Worm (Caenorhabditis elegans) whole organism, L4/young adult: Measurements from ENCODE around the gene C53A5.16.

Experiments used
- W03F9.2 ChIP-seq: fragments of 150-350 bp; optimal IDR thresholded peaks from 2 replicates; lab custom pipeline; 2014; ENCODE audit warnings: missing biosample characterization, missing genetic modification characterization
- dao-5 ChIP-seq: sonication (generic microtip); optimal IDR thresholded peaks from 2 replicates; lab custom pipeline; 2016; ENCODE audit warnings: missing genotype, missing genetic modification characterization, moderate library complexity, missing compliant biosample characterization
- him-1 ChIP-seq: sonication (generic microtip); optimal IDR thresholded peaks from 2 replicates; lab custom pipeline; 2016; ENCODE audit warnings: missing genotype, missing genetic modification reagents, missing genetic modification characterization, missing compliant biosample characterization

The C53A5.16 gene

DNA sequence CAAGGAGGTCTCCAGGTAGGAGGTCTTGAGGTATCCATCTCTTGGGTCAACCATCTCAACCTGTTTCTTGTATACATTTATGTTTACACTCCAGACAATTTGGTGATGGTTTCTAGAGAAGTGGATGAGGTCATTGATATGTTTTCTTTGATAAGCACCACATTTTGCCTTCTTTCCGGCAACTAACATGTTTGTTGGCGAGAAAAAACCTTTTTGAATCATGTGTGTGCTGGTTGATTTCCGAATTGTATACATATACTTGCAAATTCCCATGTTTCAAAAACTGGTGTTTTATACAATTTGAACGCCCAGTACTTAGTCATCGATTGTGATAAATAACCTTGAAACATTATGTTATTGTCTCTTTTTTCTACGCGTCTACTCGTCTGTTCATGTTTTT is 18.3 kb downstream of the C53A5.16 start:
- TF ChIP-seq him-1 (no peak), W03F9.2 (tag; lab: Kevin White, UChicago) (no peak), dao-5 (tag; lab: Kevin White, UChicago) (no peak)

DNA sequence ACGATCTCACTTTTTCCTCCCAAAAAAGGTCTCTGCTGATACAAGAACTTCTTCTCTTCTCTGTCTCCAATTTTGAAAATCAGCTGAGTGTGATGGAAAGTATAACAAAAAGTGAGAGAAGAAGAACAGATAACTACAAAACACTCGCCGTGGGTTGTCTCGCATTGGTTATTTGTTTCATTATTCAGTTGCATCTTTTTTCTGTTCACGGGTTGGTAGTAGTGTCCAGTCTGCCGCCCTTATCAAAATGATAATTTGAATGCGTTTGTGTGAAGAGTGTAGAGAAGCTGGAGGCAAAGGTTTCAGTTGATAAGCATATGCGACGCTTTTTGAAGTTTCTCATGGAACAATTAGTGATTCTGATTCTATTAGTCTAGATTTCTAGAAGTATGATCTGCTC is 19.3 kb downstream of the C53A5.16 start:
- no peak for TF ChIP-seq W03F9.2 (tag; lab: Kevin White, UChicago)
- TF ChIP-seq him-1: no peak
- TF ChIP-seq dao-5 (tag; lab: Kevin White, UChicago): no peak

DNA sequence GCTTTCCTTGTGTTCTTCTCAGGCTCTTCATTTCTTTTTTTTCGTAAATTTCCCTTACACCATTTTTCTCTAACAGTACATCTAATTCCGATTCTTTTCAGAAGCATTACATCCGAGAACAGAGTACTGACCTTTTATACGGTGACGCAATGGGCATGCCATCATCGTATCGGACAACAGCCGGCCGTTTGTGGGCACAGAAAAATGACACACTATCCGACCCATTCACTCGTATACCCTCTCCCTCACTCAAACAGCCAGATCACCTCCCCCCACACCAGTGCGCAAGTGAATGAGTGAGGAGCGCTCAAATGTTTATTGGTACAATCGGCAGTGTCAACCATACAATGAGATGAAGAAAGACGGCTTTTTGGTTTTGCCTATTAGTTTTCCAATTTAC is 21.3 kb downstream of the C53A5.16 start, which contains the start of gene R02D5.24:
Gene R02D5.24 (plus strand): TSS at position 205 of the 400 bp plus-strand sequence.
- TF ChIP-seq W03F9.2 (tag; lab: Kevin White, UChicago): no peak
- TF ChIP-seq dao-5 (tag; lab: Kevin White, UChicago): no peak
- no peak for TF ChIP-seq him-1

DNA sequence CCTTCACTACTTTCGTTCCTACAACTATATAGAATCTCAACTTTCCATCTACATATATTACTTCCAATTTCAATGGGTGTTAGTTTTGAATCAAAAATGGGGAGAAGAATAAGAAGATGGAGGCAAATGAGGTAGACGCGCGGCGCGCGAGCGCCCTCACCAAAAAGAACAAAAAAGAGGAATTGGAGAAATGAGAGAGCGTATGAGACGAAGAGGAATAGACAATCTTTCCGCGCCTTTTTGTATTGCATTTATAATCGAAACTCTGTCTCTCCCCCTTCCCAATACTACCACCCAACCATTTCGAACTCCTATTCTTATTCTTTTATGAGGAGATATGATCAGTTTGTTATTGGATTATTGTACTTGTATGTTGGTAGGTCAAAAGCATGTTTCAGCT is 21.9 kb downstream of the C53A5.16 start:
- TF ChIP-seq W03F9.2 (tag; lab: Kevin White, UChicago) (no peak), him-1 (no peak), dao-5 (tag; lab: Kevin White, UChicago) (no peak)

DNA sequence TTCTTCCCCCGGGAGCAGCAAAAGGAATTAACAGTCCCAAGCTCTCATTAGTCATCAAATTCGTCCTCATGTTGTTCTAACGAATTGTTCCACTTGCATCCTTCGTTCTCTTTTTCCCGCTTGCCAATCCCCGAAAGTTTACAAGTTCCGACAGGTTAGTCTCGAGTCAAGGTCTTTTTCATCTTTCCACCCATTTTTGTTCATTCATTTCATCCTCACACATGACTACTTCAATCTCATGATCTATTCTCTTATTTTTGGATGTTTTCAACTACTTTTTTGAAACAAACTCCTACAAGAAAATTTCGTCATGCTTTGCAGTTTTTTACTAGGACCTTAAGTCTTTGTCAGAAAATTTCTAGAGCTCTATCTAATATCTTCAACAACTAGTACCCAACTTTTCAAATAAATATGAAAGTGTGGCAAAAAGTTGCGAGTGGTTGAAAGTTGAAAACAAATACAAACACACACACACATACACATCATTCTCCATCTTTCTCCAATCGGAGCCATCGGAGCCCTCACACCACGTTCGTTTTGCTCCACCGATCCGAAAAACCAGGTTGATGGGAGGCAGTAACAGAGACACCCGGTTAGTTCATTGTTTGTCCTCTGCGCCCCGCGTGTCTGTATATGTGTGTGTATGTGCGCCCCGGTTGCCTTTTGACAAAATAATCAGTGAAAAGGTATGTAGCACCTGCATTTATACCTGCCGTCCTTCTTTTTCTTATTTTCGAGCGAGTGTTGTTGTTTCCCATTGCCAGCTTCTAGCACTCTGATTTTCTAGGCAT is 23.1 kb downstream of the C53A5.16 start:
- TF ChIP-seq W03F9.2 (tag; lab: Kevin White, UChicago): no peak
- TF ChIP-seq him-1: no peak
- no peak for TF ChIP-seq dao-5 (tag; lab: Kevin White, UChicago)

DNA sequence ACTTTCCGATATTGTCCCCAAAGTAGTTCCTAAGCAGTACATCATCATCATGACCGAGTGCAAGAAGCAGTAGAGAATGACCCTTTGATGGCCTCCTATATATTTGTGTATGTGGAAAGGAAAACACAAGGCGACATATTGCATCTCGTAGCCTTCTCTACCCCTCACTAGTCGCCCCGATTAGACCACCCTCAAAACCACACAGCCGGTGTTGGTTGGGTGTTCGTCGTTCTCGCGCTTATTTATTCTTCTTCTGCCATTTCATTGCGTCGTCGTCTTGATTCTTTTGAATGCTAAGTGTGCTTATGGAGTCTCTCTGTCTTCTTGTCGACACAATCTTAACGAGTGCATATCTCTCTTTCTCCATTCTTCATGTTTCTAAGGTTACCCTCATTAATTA is 24.2 kb downstream of the C53A5.16 start:
- TF ChIP-seq W03F9.2 (tag; lab: Kevin White, UChicago) (no peak), dao-5 (tag; lab: Kevin White, UChicago) (no peak), him-1 (no peak)

DNA sequence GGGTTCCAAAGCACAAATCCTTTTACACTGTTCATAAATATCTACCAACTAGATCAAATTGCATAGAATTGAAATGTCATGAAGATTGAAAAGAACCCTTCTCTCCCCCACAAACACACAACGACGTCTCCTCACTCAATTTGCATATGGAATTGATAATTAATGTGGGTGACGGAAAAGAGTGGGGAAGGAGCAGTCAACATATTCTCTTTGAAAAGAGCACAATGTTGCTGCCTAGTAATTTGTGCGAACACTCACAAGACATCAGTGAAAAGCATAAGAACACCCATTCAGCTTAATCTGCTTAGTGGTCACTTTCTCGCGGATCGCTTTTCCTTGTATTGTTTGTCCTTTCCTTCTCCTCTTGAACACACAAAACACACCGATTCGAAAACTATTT is 26.0 kb downstream of the C53A5.16 start:
- TF ChIP-seq dao-5 (tag; lab: Kevin White, UChicago): no peak
- TF ChIP-seq him-1: no peak
- no peak for TF ChIP-seq W03F9.2 (tag; lab: Kevin White, UChicago)

DNA sequence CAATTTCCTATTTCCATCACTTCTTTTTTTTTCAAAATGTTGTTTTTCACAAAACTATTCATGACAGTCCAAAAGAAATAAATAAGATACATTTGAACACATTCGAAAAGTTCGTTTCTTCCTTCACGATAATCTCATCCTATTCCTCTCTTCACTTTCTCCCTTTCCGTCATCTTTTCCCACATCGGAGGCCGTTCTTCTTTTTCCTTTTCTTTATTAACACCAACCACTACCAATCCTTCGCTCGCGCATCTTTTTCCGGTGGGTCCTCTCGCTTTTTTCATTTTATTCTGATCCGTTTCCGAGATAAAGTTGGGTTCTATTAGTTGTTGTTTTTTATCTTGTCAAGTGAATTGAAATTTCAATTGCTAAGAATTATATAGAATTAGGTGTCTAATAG is 26.9 kb downstream of the C53A5.16 start:
- no peak for TF ChIP-seq dao-5 (tag; lab: Kevin White, UChicago)
- TF ChIP-seq him-1: no peak
- no peak for TF ChIP-seq W03F9.2 (tag; lab: Kevin White, UChicago)

DNA sequence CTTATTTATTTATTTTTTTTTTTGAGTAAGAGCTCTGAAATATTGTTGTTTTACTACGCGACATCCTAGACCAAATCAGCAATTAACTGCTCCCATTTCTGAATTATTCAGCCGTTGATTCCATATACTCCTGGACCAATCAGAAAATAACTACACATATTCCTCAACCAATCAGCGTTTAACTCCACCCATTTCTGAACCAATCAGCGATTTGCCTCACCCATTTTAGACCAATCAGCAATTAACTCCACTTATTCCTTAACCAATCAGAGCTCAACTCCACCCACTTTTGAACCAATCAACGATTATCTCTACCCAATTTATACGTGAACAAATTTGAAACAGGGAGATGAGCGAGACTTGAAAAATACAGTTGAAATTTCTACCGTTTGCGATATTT is 28.7 kb downstream of the C53A5.16 start:
- TF ChIP-seq W03F9.2 (tag; lab: Kevin White, UChicago): no peak
- no peak for TF ChIP-seq him-1
- TF ChIP-seq dao-5 (tag; lab: Kevin White, UChicago): no peak

DNA sequence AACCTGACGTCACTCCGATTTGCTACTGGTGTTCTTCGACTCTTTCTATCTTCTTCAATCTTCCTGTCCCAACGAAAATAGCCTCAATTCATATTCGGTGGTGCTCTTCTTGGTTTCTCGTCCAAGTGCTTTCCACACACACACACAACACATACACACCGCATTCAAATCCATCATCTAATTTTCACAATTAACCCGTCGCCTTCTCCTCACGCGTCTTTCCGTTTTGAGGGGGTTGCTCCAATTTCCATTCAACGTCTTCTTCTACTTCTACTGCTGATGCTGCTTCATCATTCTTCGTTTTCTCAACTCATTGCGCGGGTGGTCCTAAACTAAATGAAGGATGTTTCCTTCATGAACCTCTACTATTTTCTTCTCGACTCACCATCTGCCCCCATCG is 31.3 kb downstream of the C53A5.16 start:
- TF ChIP-seq dao-5 (tag; lab: Kevin White, UChicago) (no peak), him-1 (no peak), W03F9.2 (tag; lab: Kevin White, UChicago) (no peak)

DNA sequence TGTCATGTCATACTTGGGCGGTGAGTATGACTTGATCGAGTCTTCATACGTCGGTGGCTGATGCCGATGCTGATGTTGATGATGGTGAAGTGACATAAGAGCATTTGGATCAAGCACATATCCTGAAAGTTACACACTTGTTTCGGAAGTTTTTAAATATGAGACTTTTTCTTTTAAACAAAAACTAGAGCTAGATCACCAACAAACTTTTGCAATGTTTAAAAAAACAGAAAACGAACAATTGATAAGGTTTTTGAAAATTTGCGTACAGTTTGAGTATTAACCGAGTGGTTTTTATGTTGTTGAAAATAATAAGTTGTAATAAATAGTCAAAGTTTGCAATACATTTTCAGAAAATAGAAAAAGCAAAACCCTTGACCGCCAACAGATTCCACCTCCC is 37.8 kb downstream of the C53A5.16 start, which contains the start of gene R02D5.4:
Gene R02D5.4 (minus strand): TSS at position 101 of the 400 bp plus-strand sequence.
- TF ChIP-seq W03F9.2 (tag; lab: Kevin White, UChicago): no peak
- TF ChIP-seq dao-5 (tag; lab: Kevin White, UChicago): no peak
- TF ChIP-seq him-1: no peak

DNA sequence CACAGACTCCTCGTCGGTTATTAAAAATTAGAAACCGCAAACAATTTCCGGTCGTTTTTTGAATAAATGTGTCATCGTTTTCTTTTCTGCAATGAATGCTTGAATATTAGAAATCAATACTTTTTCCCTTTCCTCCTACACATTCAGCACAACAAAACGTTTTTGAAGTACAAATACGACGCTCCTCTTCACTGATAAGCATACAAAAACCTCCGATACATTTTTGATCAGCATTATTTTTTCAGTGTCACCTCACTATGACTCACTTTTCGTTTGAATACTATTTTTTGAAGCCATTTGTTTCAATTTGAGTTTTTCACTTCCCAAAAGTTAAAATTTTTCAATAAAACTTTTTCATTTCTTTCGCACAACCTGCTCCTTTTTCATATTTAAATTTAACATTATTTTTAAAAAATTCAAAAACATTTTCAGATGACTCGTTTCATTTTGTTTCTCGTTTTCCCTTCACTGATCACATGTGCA is 39.6 kb downstream of the C53A5.16 start, which contains the start of gene R02D5.3:
Gene R02D5.3 (plus strand): TSS at position 433 of the 483 bp plus-strand sequence.
- no peak for TF ChIP-seq W03F9.2 (tag; lab: Kevin White, UChicago)
- no peak for TF ChIP-seq dao-5 (tag; lab: Kevin White, UChicago)
- TF ChIP-seq him-1: no peak

DNA sequence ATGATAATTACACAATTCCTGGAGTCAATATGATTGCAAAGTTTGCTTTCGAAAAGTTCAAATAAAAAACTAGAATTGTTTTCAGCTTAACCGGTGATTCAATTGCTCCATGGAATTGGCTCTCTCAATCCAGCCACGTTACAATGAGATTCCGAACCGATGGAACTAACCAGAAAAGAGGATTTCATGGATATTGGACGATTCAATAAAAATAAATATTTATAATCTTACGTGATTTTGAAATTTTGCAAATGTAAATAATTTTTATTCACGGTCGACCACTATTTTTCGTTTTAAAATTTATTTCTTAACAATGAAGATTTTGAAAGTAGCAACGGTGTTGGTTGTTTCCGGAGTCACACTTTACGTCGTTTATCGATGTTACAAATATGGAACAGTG is 40.4 kb downstream of the C53A5.16 start, which contains the start of gene R02D5.10:
Gene R02D5.10 (plus strand): TSS at position 301 of the 400 bp plus-strand sequence.
- TF ChIP-seq him-1: no peak
- TF ChIP-seq W03F9.2 (tag; lab: Kevin White, UChicago): no peak
- no peak for TF ChIP-seq dao-5 (tag; lab: Kevin White, UChicago)

DNA sequence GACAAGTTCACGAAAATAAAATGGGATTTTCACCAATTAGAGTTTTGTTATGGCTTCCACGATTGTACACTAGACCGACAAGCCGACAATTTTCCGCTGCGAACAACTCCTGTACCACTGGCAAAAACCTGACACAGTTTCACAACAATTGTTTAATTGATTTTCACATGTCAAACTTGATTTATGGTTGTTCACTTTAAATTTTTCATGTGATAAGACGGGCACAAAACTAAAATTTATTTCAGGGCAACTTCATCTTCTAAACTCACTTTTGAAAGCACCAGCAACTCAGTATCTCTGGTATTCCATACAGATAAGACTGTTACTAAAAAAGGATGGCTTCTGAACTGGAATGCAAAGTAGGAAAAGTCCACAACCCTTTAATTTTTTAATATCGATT is 41.0 kb downstream of the C53A5.16 start, which contains the start of gene R02D5.7:
Gene R02D5.7 (minus strand): TSS at position 101 of the 400 bp plus-strand sequence.
- no peak for TF ChIP-seq him-1
- TF ChIP-seq W03F9.2 (tag; lab: Kevin White, UChicago): no peak
- no peak for TF ChIP-seq dao-5 (tag; lab: Kevin White, UChicago)
